Worm (Caenorhabditis elegans) whole organism, L4 larva: ENCODE results near the gene gstk-2.

ENCODE experiments used
- F44E2.7 ChIP-seq: fragments of 200-800 bp; sonication (Bioruptor generic); IDR thresholded peaks from 2 replicates; pipeline ENCODE4 v2.1.2; 2022; ENCODE audit warnings: missing genetic modification characterization, missing compliant biosample characterization
- F49E8.2 ChIP-seq: sonication (generic microtip); optimal IDR thresholded peaks from 2 replicates; lab custom pipeline; 2016; ENCODE audit warnings: missing compliant biosample characterization, mild to moderate bottlenecking, missing genetic modification characterization, borderline replicate concordance
- Y5F2A.4 ChIP-seq: fragments of 200-800 bp; sonication (Bioruptor generic); optimal IDR thresholded peaks from 2 replicates; lab custom pipeline; 2018; ENCODE audit warnings: mild to moderate bottlenecking, missing genetic modification characterization, missing compliant biosample characterization
- ZK546.5 ChIP-seq, 2 experiments: sonication (generic microtip); optimal IDR thresholded peaks; 2 replicates each; lab custom pipeline; 2017; ENCODE audit warnings: missing biosample characterization in 2 of 2, missing genetic modification characterization in 2 of 2
- aha-1 ChIP-seq: fragments of 150-350 bp; peaks from one replicate; lab custom pipeline; 2014; ENCODE audit warnings: missing biosample characterization, missing genetic modification characterization
- ama-1 ChIP-seq: fragments of 150-350 bp; optimal IDR thresholded peaks from 2 replicates; lab custom pipeline; 2014; ENCODE audit warnings: inconsistent platforms, mixed read lengths
- ceh-44 ChIP-seq: fragments of 200-800 bp; sonication (Bioruptor generic); IDR thresholded peaks from 2 replicates; pipeline ENCODE4 v1.3.6; 2022; ENCODE audit warnings: missing genetic modification reagents, missing genetic modification characterization, missing compliant biosample characterization
- ces-1 ChIP-seq: fragments of 150-350 bp; sonication (generic microtip); optimal IDR thresholded peaks from 4 replicates; lab custom pipeline; 2014; ENCODE audit warnings: missing biosample characterization, missing genetic modification reagents, missing genetic modification characterization
- ctbp-1 ChIP-seq: fragments of 200-800 bp; sonication (Bioruptor generic); IDR thresholded peaks from 2 replicates; pipeline ENCODE4 v1.3.6; 2022; ENCODE audit warnings: missing genetic modification reagents, missing genetic modification characterization, missing compliant biosample characterization
- dmd-8 ChIP-seq: fragments of 200-800 bp; sonication (Bioruptor generic); IDR thresholded peaks from 2 replicates; pipeline ENCODE4 v1.3.6; 2022; ENCODE audit warnings: missing genetic modification characterization, missing compliant biosample characterization
- fkh-10 ChIP-seq: fragments of 150-350 bp; optimal IDR thresholded peaks from 2 replicates; lab custom pipeline; 2014; ENCODE audit warnings: missing biosample characterization, missing genetic modification reagents, missing genetic modification characterization
- hif-1 ChIP-seq, 2 experiments: sonication (generic microtip); optimal IDR thresholded peaks; 2 replicates each; lab custom pipeline; 2016 to 2017; ENCODE audit warnings: missing compliant biosample characterization in 2 of 2, missing genetic modification characterization in 2 of 2, missing genetic modification reagents in 2 of 2, missing genotype in 2 of 2, mild to moderate bottlenecking in 1 of 2
- jun-1 ChIP-seq: fragments of 150-350 bp; optimal IDR thresholded peaks from 2 replicates; lab custom pipeline; 2014; ENCODE audit warnings: missing biosample characterization, missing genetic modification reagents, missing genetic modification characterization
- lim-7 ChIP-seq: fragments of 200-800 bp; sonication (Bioruptor generic); IDR thresholded peaks from 2 replicates; pipeline ENCODE4 v1.3.6; 2022; ENCODE audit warnings: missing genetic modification characterization, missing compliant biosample characterization
- lin-13 ChIP-seq: fragments of 150-350 bp; optimal IDR thresholded peaks from 2 replicates; lab custom pipeline; 2014; ENCODE audit warnings: missing biosample characterization, missing genetic modification reagents, missing genetic modification characterization
- lin-15B ChIP-seq: fragments of 150-350 bp; sonication (generic microtip); optimal IDR thresholded peaks from 3 replicates; lab custom pipeline; 2014; ENCODE audit warnings: missing biosample characterization, missing genetic modification characterization
- lin-38 ChIP-seq: fragments of 200-800 bp; sonication (Bioruptor generic); IDR thresholded peaks from 2 replicates; pipeline ENCODE4 v1.3.6; 2022; ENCODE audit warnings: missing genetic modification reagents, missing genetic modification characterization, missing compliant biosample characterization
- lsy-2 ChIP-seq, 2 experiments: fragments of 150-350 bp in 1 of 2; sonication (generic microtip) in 1 of 2; optimal IDR thresholded peaks; 2 replicates each; lab custom pipeline; 2014 to 2017; ENCODE audit warnings: missing biosample characterization in 2 of 2, missing genetic modification characterization in 2 of 2
- madf-5 ChIP-seq, 2 experiments: fragments of 200-800 bp; sonication (Bioruptor generic); IDR thresholded peaks; 2 replicates each; pipeline ENCODE4 v1.3.6; 2022; ENCODE audit warnings: missing compliant biosample characterization in 2 of 2, missing genetic modification characterization in 2 of 2
- mdt-29 ChIP-seq: fragments of 200-800 bp; sonication (Bioruptor generic); IDR thresholded peaks from 2 replicates; pipeline ENCODE4 v1.3.6; 2022; ENCODE audit warnings: missing genetic modification reagents, missing genetic modification characterization, missing compliant biosample characterization
- nhr-237 ChIP-seq: sonication (generic microtip); optimal IDR thresholded peaks from 2 replicates; lab custom pipeline; 2017; ENCODE audit warnings: missing biosample characterization, missing genetic modification characterization
- nhr-28 ChIP-seq: fragments of 150-350 bp; optimal IDR thresholded peaks from 2 replicates; lab custom pipeline; 2014; ENCODE audit warnings: missing biosample characterization, missing genetic modification characterization
- nhr-41 ChIP-seq: fragments of 200-800 bp; sonication (Bioruptor generic); IDR thresholded peaks from 2 replicates; pipeline ENCODE4 v1.3.6; 2022; ENCODE audit warnings: missing genetic modification reagents, missing genetic modification characterization, missing compliant biosample characterization
- nhr-42 ChIP-seq: fragments of 200-800 bp; sonication (Bioruptor generic); IDR thresholded peaks from 2 replicates; pipeline ENCODE4 v1.3.6; 2022; ENCODE audit warnings: missing genetic modification characterization, missing compliant biosample characterization
- nhr-6 ChIP-seq: fragments of 150-350 bp; optimal IDR thresholded peaks from 2 replicates; lab custom pipeline; 2014; ENCODE audit warnings: missing biosample characterization, missing genetic modification characterization
- php-3 ChIP-seq: fragments of 200-800 bp; sonication (Bioruptor generic); IDR thresholded peaks from 2 replicates; pipeline ENCODE4 v1.3.6; 2022; ENCODE audit warnings: missing genetic modification reagents, missing genetic modification characterization, missing compliant biosample characterization
- skn-1 ChIP-seq: fragments of 150-350 bp; optimal IDR thresholded peaks from 2 replicates; lab custom pipeline; 2014; ENCODE audit warnings: missing biosample characterization, missing genetic modification characterization
- snpc-4 ChIP-seq: fragments of 150-350 bp; optimal IDR thresholded peaks from 2 replicates; lab custom pipeline; 2014; ENCODE audit warnings: missing biosample characterization, missing genetic modification characterization
- tag-97 ChIP-seq: fragments of 200-800 bp; sonication (Bioruptor generic); IDR thresholded peaks from 2 replicates; pipeline ENCODE4 v1.3.6; 2022; ENCODE audit warnings: missing genetic modification characterization, missing compliant biosample characterization
- tra-1 ChIP-seq: fragments of 200-800 bp; sonication (Bioruptor generic); IDR thresholded peaks from 2 replicates; pipeline ENCODE4 v1.3.6; 2022; ENCODE audit warnings: missing genetic modification reagents, missing genetic modification characterization, missing compliant biosample characterization
- unc-62 ChIP-seq, 3 experiments: fragments of 150-350 bp in 1 of 3; sonication (generic microtip); optimal IDR thresholded peaks in 2 of 3; peaks in 1 of 3; 1 replicate in 1 of 3; 2 replicates in 2 of 3; lab custom pipeline; 2014 to 2017; ENCODE audit warnings: missing biosample characterization in 3 of 3, missing genetic modification characterization in 3 of 3, missing genetic modification reagents in 3 of 3, missing genotype in 1 of 3
- zag-1 ChIP-seq: fragments of 150-350 bp; optimal IDR thresholded peaks from 2 replicates; lab custom pipeline; 2014; ENCODE audit warnings: missing biosample characterization, missing genetic modification characterization
- zfp-2 ChIP-seq: sonication (generic microtip); optimal IDR thresholded peaks from 2 replicates; lab custom pipeline; 2016; ENCODE audit warnings: mild to moderate bottlenecking, missing genetic modification characterization, missing compliant biosample characterization
- zip-2 ChIP-seq: fragments of 150-350 bp; optimal IDR thresholded peaks from 2 replicates; lab custom pipeline; 2014; ENCODE audit warnings: missing biosample characterization, missing genetic modification characterization
- ztf-7 ChIP-seq: fragments of 150-350 bp; optimal IDR thresholded peaks from 2 replicates; lab custom pipeline; 2014; ENCODE audit warnings: missing biosample characterization, missing genetic modification characterization

The gstk-2 gene

ce11 chrIV:7205969-7206368, 36.1 kb downstream of the gstk-2 start, which contains the start of gene kcc-1:
TSS of gene kcc-1 (plus strand) at chrIV:7206269.
- TF ChIP-seq ceh-44 (no peak), lin-15B (no peak), mdt-29 (GFP tag; lab: Robert Waterston, UW) (no peak), tag-97 (GFP tag; lab: Robert Waterston, UW) (no peak), lim-7 (GFP tag; lab: Robert Waterston, UW) (no peak), nhr-6 (tag; lab: Kevin White, UChicago) (no peak)

ce11 chrIV:7203696-7204095, 38.4 kb downstream of the gstk-2 start, which contains the start of gene R13A1.3:
TSS of gene R13A1.3 (plus strand) at chrIV:7203996.
- TF ChIP-seq lin-13 (no peak), ztf-7 (tag; lab: Kevin White, UChicago) (no peak), zag-1 (no peak), dmd-8 (GFP tag; lab: Robert Waterston, UW) (no peak), madf-5 (GFP tag; IDR thresholded peaks at IDR 0.05; lab: Robert Waterston, UW) (no peak), lsy-2 (tag; optimal IDR thresholded peaks at IDR 0.05; lab: Kevin White, UChicago) (no peak), aha-1 (tag; lab: Kevin White, UChicago) (no peak), php-3 (GFP tag; lab: Robert Waterston, UW) (no peak)
- TF ChIP-seq, all 104 proteins: peak for 0

DNA sequence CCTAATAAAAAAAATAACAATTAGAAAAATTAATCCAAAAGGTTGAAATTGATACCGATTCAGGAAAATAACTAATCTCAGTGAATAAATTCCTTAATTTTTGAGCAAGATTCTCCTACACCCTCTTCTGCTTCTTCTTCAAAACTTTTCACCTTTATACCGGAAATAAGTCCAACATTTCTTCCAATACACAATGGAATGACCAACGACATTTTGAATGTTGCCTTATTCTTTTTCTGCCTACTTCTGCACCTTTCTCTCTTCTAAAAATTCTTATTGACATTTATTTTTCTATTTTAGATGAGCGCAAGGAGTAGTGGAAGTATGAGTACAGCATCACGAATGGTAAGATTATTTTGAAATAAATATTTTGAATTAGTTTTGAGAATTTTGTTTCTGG, 45.2 kb downstream of the gstk-2 start, which contains the start of gene unc-8:
unc-8 (plus strand) TSS at position 301 of the 400 bp plus-strand sequence.
- TF ChIP-seq ctbp-1 (GFP tag; lab: Robert Waterston, UW) (no peak), tra-1 (GFP tag; lab: Robert Waterston, UW) (no peak), ama-1 (no peak), mdt-29 (GFP tag; lab: Robert Waterston, UW) (no peak), nhr-237 (no peak), fkh-10 (GFP tag; lab: Kevin White, UChicago) (no peak), lin-38 (GFP tag; lab: Robert Waterston, UW) (no peak), zfp-2 (tag; lab: Kevin White, UChicago) (no peak), nhr-42 (GFP tag; lab: Robert Waterston, UW) (no peak), dmd-8 (GFP tag; lab: Robert Waterston, UW) (no peak), Y5F2A.4 (GFP tag; lab: Kevin White, UChicago) (no peak)

- TF ChIP-seq ctbp-1 (GFP tag; lab: Robert Waterston, UW) (no peak), zip-2 (tag; lab: Kevin White, UChicago) (no peak), nhr-41 (GFP tag; lab: Robert Waterston, UW) (no peak)
- TF ChIP-seq, all 104 proteins: peak for 0
These were observed 46.3 kb downstream of the gstk-2 start, which contains the start of gene best-16 for ce11 chrIV:7195734-7196133. TSS of gene best-16 (minus strand) at chrIV:7195834.

DNA sequence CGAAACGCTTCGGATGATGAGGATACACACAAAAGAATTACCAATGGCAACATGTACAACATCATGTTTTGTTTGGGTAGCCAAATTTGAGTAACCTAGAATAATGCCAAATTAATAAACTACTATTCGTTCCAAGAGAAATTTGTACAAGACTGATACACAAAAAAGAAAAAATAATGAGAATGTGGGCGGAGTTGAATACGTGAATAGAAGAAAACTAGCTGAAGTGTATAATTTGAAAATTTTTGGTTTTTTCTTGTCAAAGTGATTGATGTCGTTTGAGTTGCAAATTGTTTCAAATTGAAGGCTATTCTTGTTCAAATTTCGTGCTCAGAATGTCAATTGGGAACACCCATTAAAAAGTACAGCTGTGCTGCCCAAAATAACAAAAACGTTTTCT, 50.3 kb downstream of the gstk-2 start, which contains the start of gene R13A1.5:
R13A1.5 (minus strand) TSS at position 101 of the 400 bp plus-strand sequence.
- TF ChIP-seq nhr-42 (GFP tag; lab: Robert Waterston, UW): no peak
- TF ChIP-seq unc-62 (GFP tag; optimal IDR thresholded peaks at IDR 0.05 in 1 of 2; lab: Kevin White, UChicago): no peak
- TF ChIP-seq unc-62 (tag; optimal IDR thresholded peaks at IDR 0.05; lab: Kevin White, UChicago): no peak
- no peak for TF ChIP-seq F44E2.7
- no peak for TF ChIP-seq ZK546.5 (tag; optimal IDR thresholded peaks at IDR 0.05; lab: Kevin White, UChicago)
- no peak for TF ChIP-seq lim-7 (GFP tag; lab: Robert Waterston, UW)
- no peak for TF ChIP-seq snpc-4
- no peak for TF ChIP-seq F49E8.2 (tag; lab: Kevin White, UChicago)
- TF ChIP-seq ces-1 (GFP tag; lab: Kevin White, UChicago): no peak
- TF ChIP-seq hif-1 (tag; optimal IDR thresholded peaks at IDR 0.05; lab: Kevin White, UChicago): no peak
- TF ChIP-seq lin-15B: no peak
- TF ChIP-seq skn-1: no peak
- no peak for TF ChIP-seq nhr-28 (tag; lab: Kevin White, UChicago)
- no peak for TF ChIP-seq jun-1 (tag; lab: Kevin White, UChicago)
- TF ChIP-seq, all 104 proteins: peak for 0
